Fruit fly (Drosophila melanogaster) whole organism, adult: ENCODE measurements around the gene CG14721.
A peak's percentile ranks its signal among the peaks of the same experiment; 100 is the strongest.

Experiments used
- CG1620 ChIP-seq: fragments of 200-800 bp; sonication (Bioruptor generic); optimal IDR thresholded peaks from 2 replicates; lab custom pipeline; 2016; ENCODE audit warnings: missing biosample characterization, missing genetic modification characterization
- CG5204 ChIP-seq: fragments of 200-800 bp; sonication (Bioruptor generic); optimal IDR thresholded peaks from 2 replicates; lab custom pipeline; 2016; ENCODE audit warnings: missing biosample characterization, missing genetic modification characterization
- CG7045 ChIP-seq: fragments of 200-800 bp; sonication (Bioruptor generic); optimal IDR thresholded peaks from 2 replicates; lab custom pipeline; 2017; ENCODE audit warnings: missing biosample characterization, mild to moderate bottlenecking, missing genetic modification characterization
- CG7101 ChIP-seq: fragments of 200-800 bp; sonication (Bioruptor generic); optimal IDR thresholded peaks from 2 replicates; lab custom pipeline; 2018; ENCODE audit warnings: missing biosample characterization, mild to moderate bottlenecking, missing genetic modification characterization, moderate library complexity
- Crg-1 ChIP-seq: fragments of 200-800 bp; sonication (Bioruptor generic); optimal IDR thresholded peaks from 2 replicates; lab custom pipeline; 2016; ENCODE audit warnings: missing biosample characterization, missing genetic modification characterization
- bab1 ChIP-seq: fragments of 200-800 bp; sonication (Bioruptor generic); optimal IDR thresholded peaks from 3 replicates; lab custom pipeline; 2019; ENCODE audit warnings: missing biosample characterization, mild to moderate bottlenecking, missing genetic modification characterization, moderate library complexity
- cic ChIP-seq: fragments of 200-800 bp; sonication (Bioruptor generic); optimal IDR thresholded peaks from 2 replicates; lab custom pipeline; 2017; ENCODE audit warnings: missing biosample characterization, mild to moderate bottlenecking, missing genetic modification characterization, moderate library complexity
- cnc ChIP-seq, 2 experiments: fragments of >200 bp; optimal IDR thresholded peaks; 2 replicates each; lab custom pipeline; 2017
- kay ChIP-seq: fragments of 200-800 bp; sonication (Bioruptor generic); peaks from one replicate; lab custom pipeline; 2016; ENCODE audit warnings: missing biosample characterization, missing genetic modification characterization, borderline replicate concordance
- tj ChIP-seq: fragments of 200-800 bp; sonication (Bioruptor generic); optimal IDR thresholded peaks from 3 replicates; lab custom pipeline; 2017; ENCODE audit warnings: missing biosample characterization, mild to moderate bottlenecking, missing genetic modification characterization, moderate library complexity

DNA sequence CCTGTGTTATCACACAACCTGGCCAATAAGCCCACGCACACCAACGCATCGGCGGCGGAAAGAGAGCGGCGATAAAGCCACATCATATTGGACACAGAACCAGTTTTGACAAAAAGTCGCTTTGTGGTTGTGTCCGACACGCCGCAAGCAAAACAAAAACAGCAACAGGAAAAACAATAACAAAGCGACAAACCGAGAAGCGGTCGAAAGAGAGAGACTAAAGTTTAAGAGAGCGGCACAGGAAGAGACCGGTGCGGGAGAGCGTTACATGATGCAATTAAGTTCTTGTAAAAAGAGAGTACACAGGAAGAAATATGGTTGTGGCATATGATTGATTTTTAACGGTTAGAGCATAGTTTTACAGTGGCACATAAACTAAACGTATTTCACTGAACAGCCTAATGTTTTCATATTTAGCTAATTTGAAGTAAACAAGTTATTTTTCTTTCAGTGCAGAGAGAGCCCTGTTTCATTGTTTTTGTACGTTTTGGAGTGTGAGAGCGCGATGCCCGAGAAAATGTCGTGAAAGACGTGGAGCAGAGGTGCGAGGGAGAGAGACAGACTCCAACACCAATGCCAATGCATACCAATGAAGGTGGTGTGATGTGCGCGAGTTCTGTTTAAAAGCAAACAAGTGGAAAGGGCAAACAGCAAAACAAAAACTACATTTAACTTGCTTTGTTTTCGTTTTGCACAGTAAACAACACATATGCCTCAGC, 25.6 kb downstream of the CG14721 start:
- TF ChIP-seq cic (GFP tag; lab: Kevin White, UChicago), result peak; percentile 97
- TF ChIP-seq kay (GFP tag; lab: Kevin White, UChicago), result peak; percentile 99
- peak; percentile 99 for TF ChIP-seq bab1 (GFP tag; lab: Kevin White, UChicago)
- TF ChIP-seq cnc (optimal IDR thresholded peaks at IDR 0.05; lab: Kevin White, UChicago), result no peak
- peak; percentile 100 for TF ChIP-seq Crg-1 (GFP tag; lab: Kevin White, UChicago)
- TF ChIP-seq CG5204, result peak; percentile 100
- TF ChIP-seq tj (GFP tag; lab: Kevin White, UChicago), result peak; percentile 97
- TF ChIP-seq CG1620, result peak; percentile 100
- peak; percentile 100 for TF ChIP-seq CG7045
- peak; percentile 100 for TF ChIP-seq CG7101 (tag; lab: Kevin White, UChicago)
